Fruit fly (Drosophila melanogaster): Measurements from ENCODE around the gene Invadolysin.

DNA sequence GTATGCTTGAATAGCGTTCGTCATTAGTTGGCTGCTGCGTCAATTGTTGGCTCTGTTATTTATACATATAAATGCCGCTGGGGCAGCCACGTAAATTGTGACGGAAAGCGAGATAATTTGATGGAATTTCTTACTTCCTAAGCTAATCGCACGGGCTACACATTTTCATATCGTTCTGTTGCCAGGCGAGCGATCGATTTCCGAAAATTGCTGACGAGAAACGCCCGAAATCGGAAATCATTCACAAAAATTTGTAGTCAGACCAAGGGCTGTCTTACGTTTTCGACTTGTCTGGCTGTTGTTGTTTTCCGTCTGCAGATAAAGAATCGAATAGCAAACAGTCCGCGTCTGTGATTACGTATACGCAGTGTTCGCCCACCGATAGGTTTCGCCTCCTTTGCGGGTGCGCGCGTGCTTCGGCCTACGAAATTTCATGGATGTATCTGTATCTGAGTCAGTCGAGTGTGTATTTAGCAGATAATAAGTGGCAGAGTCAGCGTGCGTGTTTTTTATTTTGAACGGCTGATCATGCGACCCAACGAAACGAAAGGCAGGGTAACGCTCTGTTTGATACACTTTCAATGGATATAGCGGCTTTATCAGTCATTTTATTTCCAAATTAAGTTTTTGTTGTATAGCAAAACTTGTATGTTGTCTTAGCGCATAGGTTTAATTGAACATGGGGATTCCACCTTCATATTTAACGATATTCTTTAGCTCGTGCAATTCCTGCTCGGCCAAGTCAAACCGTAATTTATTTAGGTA is 46.8 kb upstream of the Invadolysin start:
- TF ChIP-seq usp (GFP tag; optimal IDR thresholded peaks at IDR 0.05) (no peak), psq (optimal IDR thresholded peaks at IDR 0.05) (no peak)

All from whole organism.